Worm (Caenorhabditis elegans) whole organism, early embryonic: ENCODE results near the gene pld-1.

Source experiments
- B0310.2 ChIP-seq: sonication (generic microtip); optimal IDR thresholded peaks from 2 replicates; lab custom pipeline; 2016; ENCODE audit warnings: mild to moderate bottlenecking, missing genetic modification characterization, missing compliant biosample characterization
- aly-1 ChIP-seq: sonication (generic microtip); optimal IDR thresholded peaks from 2 replicates; lab custom pipeline; 2016; ENCODE audit warnings: missing genetic modification characterization, missing compliant biosample characterization
- ama-1 ChIP-seq: fragments of 150-350 bp; optimal IDR thresholded peaks from 2 replicates; lab custom pipeline; 2014
- ets-7 ChIP-seq: sonication (generic microtip); optimal IDR thresholded peaks from 2 replicates; lab custom pipeline; 2016; ENCODE audit warnings: missing genotype, missing genetic modification characterization, missing compliant biosample characterization
- flt-1 ChIP-seq: fragments of 200-800 bp; sonication (Bioruptor generic); IDR thresholded peaks from 2 replicates; pipeline ENCODE4 v1.3.6; 2022; ENCODE audit warnings: missing genetic modification characterization, missing compliant biosample characterization
- hmg-4 ChIP-seq: fragments of 200-800 bp; sonication (Bioruptor generic); optimal IDR thresholded peaks from 2 replicates; lab custom pipeline; 2018; ENCODE audit warnings: mild to moderate bottlenecking, missing genetic modification characterization, missing compliant biosample characterization
- hnd-1 ChIP-seq: sonication (generic microtip); optimal IDR thresholded peaks from 2 replicates; lab custom pipeline; 2016; ENCODE audit warnings: missing genetic modification characterization, missing compliant biosample characterization
- pes-1 ChIP-seq: fragments of 200-800 bp; sonication (Bioruptor generic); IDR thresholded peaks from 2 replicates; pipeline ENCODE4 v1.3.6; 2022; ENCODE audit warnings: missing genetic modification reagents, missing genetic modification characterization, missing compliant biosample characterization
- scrt-1 ChIP-seq: fragments of 200-800 bp; sonication (Bioruptor generic); IDR thresholded peaks from 2 replicates; pipeline ENCODE4 v1.3.6; 2022; ENCODE audit warnings: missing genetic modification characterization, missing compliant biosample characterization
- sea-1 ChIP-seq: fragments of 200-800 bp; sonication (Bioruptor generic); conservative IDR thresholded peaks from 2 replicates; pipeline ENCODE4 v1.3.6; 2022; ENCODE audit warnings: missing genetic modification characterization, missing compliant biosample characterization
- tbx-11 ChIP-seq: fragments of 200-800 bp; sonication (Bioruptor generic); IDR thresholded peaks from 2 replicates; pipeline ENCODE4 v1.3.6; 2022; ENCODE audit warnings: missing genetic modification characterization, missing compliant biosample characterization
- tra-4 ChIP-seq: sonication (generic microtip); optimal IDR thresholded peaks from 2 replicates; lab custom pipeline; 2017; ENCODE audit warnings: missing genetic modification characterization, missing compliant biosample characterization

ce11 chrII:5092362-5093281 is 1.1 kb upstream of the pld-1 start, which contains the start of gene C04G6.2:
- TF ChIP-seq B0310.2 (tag; lab: Kevin White, UChicago) = no peak
- TF ChIP-seq ama-1 (lab: Kevin White, UChicago) = no peak
- no peak for TF ChIP-seq pes-1
- no peak for TF ChIP-seq flt-1
- TF ChIP-seq tra-4 (tag; lab: Kevin White, UChicago) = no peak
- TF ChIP-seq aly-1 = no peak
- no peak for TF ChIP-seq sea-1 (GFP tag; lab: Robert Waterston, UW)
- no peak for TF ChIP-seq scrt-1
- TF ChIP-seq ets-7 (tag; lab: Kevin White, UChicago) = no peak
- TF ChIP-seq hmg-4 (GFP tag; lab: Kevin White, UChicago) = no peak
- TF ChIP-seq tbx-11 (GFP tag; lab: Robert Waterston, UW) = no peak
- no peak for TF ChIP-seq hnd-1 (tag; lab: Kevin White, UChicago)
